Worm (Caenorhabditis elegans) whole organism, early embryonic: ENCODE results near the gene hrg-6.

Experiments
- B0310.2 ChIP-seq: sonication (generic microtip); optimal IDR thresholded peaks from 2 replicates; lab custom pipeline; 2016; ENCODE audit warnings: mild to moderate bottlenecking, missing genetic modification characterization, missing compliant biosample characterization
- ama-1 ChIP-seq: fragments of 150-350 bp; optimal IDR thresholded peaks from 2 replicates; lab custom pipeline; 2014
- ets-7 ChIP-seq: sonication (generic microtip); optimal IDR thresholded peaks from 2 replicates; lab custom pipeline; 2016; ENCODE audit warnings: missing genotype, missing genetic modification characterization, missing compliant biosample characterization
- flt-1 ChIP-seq: fragments of 200-800 bp; sonication (Bioruptor generic); IDR thresholded peaks from 2 replicates; pipeline ENCODE4 v1.3.6; 2022; ENCODE audit warnings: missing genetic modification characterization, missing compliant biosample characterization
- hmg-4 ChIP-seq: fragments of 200-800 bp; sonication (Bioruptor generic); optimal IDR thresholded peaks from 2 replicates; lab custom pipeline; 2018; ENCODE audit warnings: mild to moderate bottlenecking, missing genetic modification characterization, missing compliant biosample characterization
- pes-1 ChIP-seq: fragments of 200-800 bp; sonication (Bioruptor generic); IDR thresholded peaks from 2 replicates; pipeline ENCODE4 v1.3.6; 2022; ENCODE audit warnings: missing genetic modification reagents, missing genetic modification characterization, missing compliant biosample characterization
- sea-1 ChIP-seq: fragments of 200-800 bp; sonication (Bioruptor generic); conservative IDR thresholded peaks from 2 replicates; pipeline ENCODE4 v1.3.6; 2022; ENCODE audit warnings: missing genetic modification characterization, missing compliant biosample characterization
- tbx-11 ChIP-seq: fragments of 200-800 bp; sonication (Bioruptor generic); IDR thresholded peaks from 2 replicates; pipeline ENCODE4 v1.3.6; 2022; ENCODE audit warnings: missing genetic modification characterization, missing compliant biosample characterization
- tbx-37 ChIP-seq: fragments of 200-800 bp; sonication (Bioruptor generic); conservative IDR thresholded peaks from 2 replicates; pipeline ENCODE4 v1.3.6; 2022; ENCODE audit warnings: missing genetic modification reagents, missing genetic modification characterization, missing compliant biosample characterization
- tra-4 ChIP-seq: sonication (generic microtip); optimal IDR thresholded peaks from 2 replicates; lab custom pipeline; 2017; ENCODE audit warnings: missing genetic modification characterization, missing compliant biosample characterization

ce11 chrIV:11026648-11027047 is 5.7 kb upstream of the hrg-6 start:
- TF ChIP-seq ama-1 (no peak), tbx-37 (0 out of 2 replicates have a peak, but pooled peaks have one; percentile 10), B0310.2 (tag; lab: Kevin White, UChicago) (no peak), tbx-11 (no peak), pes-1 (GFP tag; lab: Robert Waterston, UW) (no peak), tra-4 (no peak), flt-1 (GFP tag; lab: Robert Waterston, UW) (no peak), ets-7 (no peak), hmg-4 (GFP tag; lab: Kevin White, UChicago) (no peak), sea-1 (GFP tag; lab: Robert Waterston, UW) (no peak)
